Fruit fly (Drosophila melanogaster) whole organism, embryonic: ENCODE data around the gene CG33939.

Experiments used
- Abd-B ChIP-seq: fragments of 200-800 bp; sonication (Bioruptor generic); optimal IDR thresholded peaks from 2 replicates; lab custom pipeline; 2018; ENCODE audit warnings: missing biosample characterization, mild to moderate bottlenecking, missing genetic modification characterization, moderate library complexity
- BEAF-32 ChIP-seq: fragments of 200-800 bp; sonication (Bioruptor generic); optimal IDR thresholded peaks from 3 replicates; lab custom pipeline; 2017; ENCODE audit warnings: missing biosample characterization, missing genetic modification characterization, mild to moderate bottlenecking, moderate library complexity, missing genetic modification reagents
- CG10321 ChIP-seq: fragments of 200-800 bp; sonication (Bioruptor generic); IDR thresholded peaks from 2 replicates; pipeline ENCODE4 v1.3.6; 2022; ENCODE audit warnings: missing biosample characterization, missing genetic modification characterization
- CG12155 ChIP-seq: fragments of 200-800 bp; sonication (Bioruptor generic); optimal IDR thresholded peaks from 3 replicates; lab custom pipeline; 2016; ENCODE audit warnings: missing biosample characterization, missing genetic modification characterization
- CG13123 ChIP-seq: fragments of 200-800 bp; sonication (Bioruptor generic); optimal IDR thresholded peaks from 2 replicates; lab custom pipeline; 2016; ENCODE audit warnings: missing biosample characterization, missing genetic modification characterization
- CG13624 ChIP-seq: fragments of 200-800 bp; sonication (Bioruptor generic); optimal IDR thresholded peaks from 2 replicates; lab custom pipeline; 2016; ENCODE audit warnings: missing biosample characterization, missing genetic modification characterization
- CG13775 ChIP-seq: fragments of 200-800 bp; sonication (Bioruptor generic); optimal IDR thresholded peaks from 3 replicates; lab custom pipeline; 2017; ENCODE audit warnings: missing biosample characterization, mild to moderate bottlenecking, missing genetic modification characterization
- CG14860 ChIP-seq: fragments of 200-800 bp; sonication (Bioruptor generic); IDR thresholded peaks from 3 replicates; pipeline ENCODE4 v1.3.6; 2022; ENCODE audit warnings: missing biosample characterization, missing genetic modification characterization; ENCODE audit not compliant: partially characterized antibody
- CG15479 ChIP-seq: fragments of 200-800 bp; sonication (Bioruptor generic); optimal IDR thresholded peaks from 3 replicates; lab custom pipeline; 2019; ENCODE audit warnings: missing biosample characterization, mild to moderate bottlenecking, missing genetic modification characterization, moderate library complexity
- CG17385 ChIP-seq: fragments of 200-800 bp; sonication (Bioruptor generic); optimal IDR thresholded peaks from 3 replicates; lab custom pipeline; 2018; ENCODE audit warnings: missing biosample characterization, mild to moderate bottlenecking, missing genetic modification characterization
- CG30403 ChIP-seq: fragments of 200-800 bp; sonication (Bioruptor generic); optimal IDR thresholded peaks from 3 replicates; lab custom pipeline; 2016; ENCODE audit warnings: missing biosample characterization, missing genetic modification characterization
- CG3847 ChIP-seq: fragments of 200-800 bp; sonication (Bioruptor generic); IDR thresholded peaks from 2 replicates; pipeline ENCODE4 v1.3.6; 2022; ENCODE audit warnings: missing biosample characterization, missing genetic modification characterization
- CG4617 ChIP-seq: fragments of 200-800 bp; sonication (Bioruptor generic); optimal IDR thresholded peaks from 3 replicates; lab custom pipeline; 2016; ENCODE audit warnings: missing biosample characterization, missing genetic modification characterization, borderline replicate concordance
- CG7786 ChIP-seq: fragments of 200-800 bp; sonication (Bioruptor generic); optimal IDR thresholded peaks from 2 replicates; lab custom pipeline; 2016; ENCODE audit warnings: missing biosample characterization, missing genetic modification characterization
- CG9215 ChIP-seq: fragments of 200-800 bp; sonication (Bioruptor generic); IDR thresholded peaks from 2 replicates; pipeline ENCODE4 v1.3.6; 2022; ENCODE audit warnings: missing biosample characterization, missing genetic modification characterization
- CoRest ChIP-seq: fragments of 200-800 bp; sonication (Bioruptor generic); optimal IDR thresholded peaks from 3 replicates; lab custom pipeline; 2018; ENCODE audit warnings: missing biosample characterization, mild to moderate bottlenecking, missing genetic modification characterization, moderate library complexity
- Dad ChIP-seq: fragments of 200-800 bp; sonication (Bioruptor generic); optimal IDR thresholded peaks from 3 replicates; lab custom pipeline; 2016; ENCODE audit warnings: missing biosample characterization, missing genetic modification characterization
- Deaf1 ChIP-seq: fragments of 200-800 bp; optimal IDR thresholded peaks from 3 replicates; lab custom pipeline; 2019; ENCODE audit warnings: missing biosample characterization, mild to moderate bottlenecking, missing genetic modification characterization, moderate library complexity
- Hr51 ChIP-seq, 2 experiments: fragments of 200-800 bp; sonication (Bioruptor generic); optimal IDR thresholded peaks; 2 replicates in 1 of 2; 3 replicates in 1 of 2; lab custom pipeline; 2016 to 2018; ENCODE audit warnings: missing biosample characterization in 2 of 2, missing genetic modification characterization in 2 of 2, mild to moderate bottlenecking in 1 of 2, moderate library complexity in 1 of 2
- Hr78 ChIP-seq, 2 experiments: fragments of 200-800 bp in 1 of 2; fragments of >200 bp in 1 of 2; sonication (Bioruptor generic) in 1 of 2; optimal IDR thresholded peaks; 2 replicates each; lab custom pipeline; 2017 to 2019; ENCODE audit warnings: missing biosample characterization in 2 of 2, missing genetic modification characterization in 2 of 2, mild to moderate bottlenecking in 1 of 2, moderate library complexity in 1 of 2
- Med ChIP-seq: fragments of 200-800 bp; sonication (Bioruptor generic); peaks from one replicate; lab custom pipeline; 2016; ENCODE audit warnings: missing biosample characterization, missing genetic modification characterization, mild to moderate bottlenecking, inconsistent platforms, moderate library complexity
- Taf1 ChIP-seq: fragments of 200-800 bp; sonication (Bioruptor generic); IDR thresholded peaks from 2 replicates; pipeline ENCODE4 v1.3.6; 2022; ENCODE audit warnings: missing biosample characterization, missing genetic modification characterization
- Xrp1 ChIP-seq: fragments of 200-800 bp; sonication (Bioruptor generic); IDR thresholded peaks from 2 replicates; pipeline ENCODE4 v1.3.6; 2022; ENCODE audit warnings: missing biosample characterization, missing genetic modification characterization
- bab2 ChIP-seq: fragments of 200-800 bp; sonication (Bioruptor generic); optimal IDR thresholded peaks from 2 replicates; lab custom pipeline; 2016; ENCODE audit warnings: missing biosample characterization, missing genetic modification characterization
- bowl ChIP-seq: fragments of 200-800 bp; sonication (Bioruptor generic); IDR thresholded peaks from 2 replicates; pipeline ENCODE4 v1.3.6; 2022; ENCODE audit warnings: missing biosample characterization, missing genetic modification characterization
- bsh ChIP-seq, 2 experiments: fragments of 200-800 bp; sonication (Bioruptor generic); optimal IDR thresholded peaks; 2 replicates each; lab custom pipeline; 2017 to 2018; ENCODE audit warnings: mild to moderate bottlenecking in 2 of 2, missing biosample characterization in 2 of 2, missing genetic modification characterization in 2 of 2, moderate library complexity in 1 of 2
- chif ChIP-seq, 2 experiments: fragments of 200-800 bp; sonication (Bioruptor generic); optimal IDR thresholded peaks; 3 replicates each; lab custom pipeline; 2016; ENCODE audit warnings: missing biosample characterization in 2 of 2, missing genetic modification characterization in 2 of 2
- chinmo ChIP-seq: fragments of 200-800 bp; sonication (Bioruptor generic); IDR thresholded peaks from 4 replicates; pipeline ENCODE4 v1.3.6; 2022; ENCODE audit warnings: missing biosample characterization, missing genetic modification characterization; ENCODE audit not compliant: partially characterized antibody
- esg ChIP-seq: fragments of 200-800 bp; sonication (Bioruptor generic); conservative IDR thresholded peaks from 2 replicates; pipeline ENCODE4 v1.3.6; 2022; ENCODE audit warnings: missing biosample characterization, missing genetic modification characterization
- fd3F ChIP-seq: fragments of 200-800 bp; sonication (Bioruptor generic); optimal IDR thresholded peaks from 2 replicates; lab custom pipeline; 2018; ENCODE audit warnings: missing biosample characterization, mild to moderate bottlenecking, missing genetic modification characterization, moderate library complexity
- fd64A ChIP-seq: fragments of 200-800 bp; sonication (Bioruptor generic); optimal IDR thresholded peaks from 3 replicates; lab custom pipeline; 2018; ENCODE audit warnings: missing biosample characterization, mild to moderate bottlenecking, missing genetic modification characterization
- fru ChIP-seq: fragments of >200 bp; optimal IDR thresholded peaks from 2 replicates; lab custom pipeline; 2017
- gce ChIP-seq: fragments of 200-800 bp; sonication (Bioruptor generic); IDR thresholded peaks from 3 replicates; pipeline ENCODE4 v1.3.6; 2022; ENCODE audit warnings: missing biosample characterization, missing genetic modification characterization
- grn ChIP-seq: fragments of 200-800 bp; sonication (Bioruptor generic); optimal IDR thresholded peaks from 3 replicates; lab custom pipeline; 2017; ENCODE audit warnings: missing biosample characterization, missing genetic modification characterization
- hbn ChIP-seq: fragments of 200-800 bp; sonication (Bioruptor generic); IDR thresholded peaks from 2 replicates; pipeline ENCODE4 v1.3.6; 2022; ENCODE audit warnings: missing biosample characterization, missing genetic modification characterization; ENCODE audit not compliant: partially characterized antibody
- her ChIP-seq: fragments of 200-800 bp; sonication (Bioruptor generic); optimal IDR thresholded peaks from 2 replicates; lab custom pipeline; 2016; ENCODE audit warnings: missing biosample characterization, missing genetic modification characterization
- hth ChIP-seq: fragments of >200 bp; optimal IDR thresholded peaks from 2 replicates; lab custom pipeline; 2017; ENCODE audit warnings: inconsistent platforms
- kay ChIP-seq: fragments of 200-800 bp; sonication (Bioruptor generic); optimal IDR thresholded peaks from 2 replicates; lab custom pipeline; 2016; ENCODE audit warnings: missing biosample characterization, missing genetic modification characterization
- ken ChIP-seq: fragments of 200-800 bp; sonication (Bioruptor generic); IDR thresholded peaks from 3 replicates; pipeline ENCODE4 v1.3.6; 2022; ENCODE audit warnings: missing biosample characterization, missing genetic modification characterization
- knrl ChIP-seq: fragments of 200-800 bp; sonication (Bioruptor generic); IDR thresholded peaks from 3 replicates; pipeline ENCODE4 v1.3.6; 2022; ENCODE audit warnings: missing biosample characterization, missing genetic modification characterization; ENCODE audit not compliant: partially characterized antibody
- lab ChIP-seq: fragments of 200-800 bp; sonication (Bioruptor generic); optimal IDR thresholded peaks from 3 replicates; lab custom pipeline; 2017; ENCODE audit warnings: missing biosample characterization, missing genetic modification characterization, mild to moderate bottlenecking, moderate library complexity, missing genetic modification reagents
- lmd ChIP-seq: fragments of 200-800 bp; sonication (Bioruptor generic); IDR thresholded peaks from 2 replicates; pipeline ENCODE4 v1.3.6; 2022; ENCODE audit warnings: missing biosample characterization, missing genetic modification characterization
- mam ChIP-seq: fragments of 200-800 bp; sonication (Bioruptor generic); optimal IDR thresholded peaks from 3 replicates; lab custom pipeline; 2016; ENCODE audit warnings: missing biosample characterization, missing genetic modification characterization
- otp ChIP-seq: fragments of 200-800 bp; sonication (Bioruptor generic); IDR thresholded peaks from 3 replicates; pipeline ENCODE4, ENCODE4 v1.3.6; 2022; ENCODE audit warnings: missing biosample characterization, missing genetic modification characterization
- psq ChIP-seq: fragments of 200-800 bp; sonication (Bioruptor generic); optimal IDR thresholded peaks from 2 replicates; lab custom pipeline; 2017; ENCODE audit warnings: missing biosample characterization, missing genetic modification characterization
- stwl ChIP-seq: fragments of 200-800 bp; sonication (Bioruptor generic); optimal IDR thresholded peaks from 3 replicates; lab custom pipeline; 2018; ENCODE audit warnings: missing biosample characterization, mild to moderate bottlenecking, missing genetic modification characterization, moderate library complexity
- tap ChIP-seq: fragments of 200-800 bp; optimal IDR thresholded peaks from 3 replicates; lab custom pipeline; 2019; ENCODE audit warnings: missing biosample characterization, mild to moderate bottlenecking, missing genetic modification characterization, moderate library complexity
- vfl ChIP-seq: fragments of 200-800 bp; sonication (Bioruptor generic); optimal IDR thresholded peaks from 2 replicates; lab custom pipeline; 2016; ENCODE audit warnings: missing biosample characterization, missing genetic modification characterization
- vnd ChIP-seq: fragments of 200-800 bp; sonication (Bioruptor generic); IDR thresholded peaks from 3 replicates; pipeline ENCODE4 v1.3.6; 2022; ENCODE audit warnings: missing biosample characterization, missing genetic modification characterization; ENCODE audit not compliant: partially characterized antibody
- zfh2 ChIP-seq: fragments of 200-800 bp; sonication (Bioruptor generic); optimal IDR thresholded peaks from 2 replicates; lab custom pipeline; 2016; ENCODE audit warnings: missing biosample characterization, missing genetic modification characterization

The CG33939 gene

dm6 chrX:19146421-19146952, 28.2 kb downstream of the CG33939 start (continued):
- TF ChIP-seq kay (GFP tag; lab: Kevin White, UChicago) = peak; percentile 11
- TF ChIP-seq her = no peak
- TF ChIP-seq stwl (tag; lab: Kevin White, UChicago) = no peak
- TF ChIP-seq Deaf1 = peak; percentile 29
- peak; percentile 32; the same call in 1 of the 2 replicates for TF ChIP-seq lmd (GFP tag; lab: Robert Waterston, UW)
- peak; percentile 54 for TF ChIP-seq Abd-B (GFP tag; lab: Kevin White, UChicago)
- TF ChIP-seq CG14860 (GFP tag; lab: Robert Waterston, UW) = no peak
- peak; percentile 17 for TF ChIP-seq CoRest (tag; lab: Kevin White, UChicago)
- no peak for TF ChIP-seq fd64A (GFP tag; lab: Kevin White, UChicago)
- peak; percentile 14; the same call in 1 of the 3 replicates for TF ChIP-seq otp (GFP tag; lab: Robert Waterston, UW)
- peak; percentile 52; the same call in 1 of the 2 replicates for TF ChIP-seq Xrp1 (GFP tag; lab: Robert Waterston, UW)
- TF ChIP-seq fru (lab: Kevin White, UChicago) = no peak
- no peak for TF ChIP-seq fd3F (GFP tag; lab: Kevin White, UChicago)
- TF ChIP-seq CG15479 = peak; percentile 69
- no peak for TF ChIP-seq tap (tag; lab: Kevin White, UChicago)
- peak; percentile 28 for TF ChIP-seq zfh2
- TF ChIP-seq CG13123 = no peak
- TF ChIP-seq grn (GFP tag; lab: Kevin White, UChicago) = peak; percentile 94
- peak; percentile 53 for TF ChIP-seq Dad (GFP tag; lab: Kevin White, UChicago)
- TF ChIP-seq vnd (GFP tag; lab: Robert Waterston, UW) = no peak
- TF ChIP-seq CG3847 = peak; percentile 14; the same call in 1 of the 2 replicates
- no peak for TF ChIP-seq hth (lab: Kevin White, UChicago)
- TF ChIP-seq bsh (GFP tag; optimal IDR thresholded peaks at IDR 0.05; lab: Kevin White, UChicago) = peak in 1 of 2 experiments; percentile 23
- peak; percentile 8 to 40 for TF ChIP-seq chif (GFP tag; optimal IDR thresholded peaks at IDR 0.05; lab: Kevin White, UChicago)
- TF ChIP-seq chinmo = 0 out of 4 replicates have a peak, but pooled peaks have one; percentile 56
- peak; percentile 46 for TF ChIP-seq CG30403 (GFP tag; lab: Kevin White, UChicago)
- no peak for TF ChIP-seq gce (GFP tag; lab: Robert Waterston, UW)
- peak; percentile 15 for TF ChIP-seq CG7786 (GFP tag; lab: Kevin White, UChicago)
- no peak for TF ChIP-seq vfl
- no peak for TF ChIP-seq Taf1 (GFP tag; lab: Robert Waterston, UW)
- peak; percentile 12 for TF ChIP-seq CG12155 (GFP tag; lab: Kevin White, UChicago)
- peak in 1 of 2 experiments; percentile 7 for TF ChIP-seq Hr78 (GFP tag; optimal IDR thresholded peaks at IDR 0.05; lab: Kevin White, UChicago)
- peak; percentile 41 for TF ChIP-seq mam (GFP tag; lab: Kevin White, UChicago)
- no peak for TF ChIP-seq BEAF-32 (GFP tag; lab: Kevin White, UChicago)
- TF ChIP-seq CG17385 = no peak
- no peak for TF ChIP-seq knrl (GFP tag; lab: Robert Waterston, UW)
- no peak for TF ChIP-seq bowl (GFP tag; lab: Robert Waterston, UW)
- TF ChIP-seq Med = peak; percentile 95
- peak in 1 of 2 experiments; percentile 38 for TF ChIP-seq Hr51 (GFP tag; optimal IDR thresholded peaks at IDR 0.05; lab: Kevin White, UChicago)
- peak; percentile 72 for TF ChIP-seq CG10321 (GFP tag; lab: Robert Waterston, UW)
- no peak for TF ChIP-seq CG4617
- TF ChIP-seq CG9215 (GFP tag; lab: Robert Waterston, UW) = 0 out of 2 replicates have a peak, but pooled peaks have one; percentile 11
- TF ChIP-seq esg (GFP tag; lab: Robert Waterston, UW) = no peak
- TF ChIP-seq psq (GFP tag; lab: Kevin White, UChicago) = no peak
- TF ChIP-seq ken (GFP tag; lab: Robert Waterston, UW) = no peak
- TF ChIP-seq lab (GFP tag; lab: Kevin White, UChicago) = peak; percentile 25
- peak; percentile 72 for TF ChIP-seq CG13624 (GFP tag; lab: Kevin White, UChicago)
- TF ChIP-seq CG13775 (GFP tag; lab: Kevin White, UChicago) = no peak
- peak; percentile 80 for TF ChIP-seq bab2 (GFP tag; lab: Kevin White, UChicago)
- TF ChIP-seq hbn (GFP tag; lab: Robert Waterston, UW) = no peak
